Worm (Caenorhabditis elegans) whole organism, young adult: ENCODE measurements around the gene utp-20.

ENCODE experiments used
- B0261.1 ChIP-seq: sonication (generic microtip); optimal IDR thresholded peaks from 2 replicates; lab custom pipeline; 2016; ENCODE audit warnings: mild to moderate bottlenecking, missing genetic modification characterization, moderate library complexity, missing compliant biosample characterization
- B0336.3 ChIP-seq: fragments of 200-800 bp; sonication (Bioruptor generic); IDR thresholded peaks from 2 replicates; pipeline ENCODE4 v1.3.6; 2022; ENCODE audit warnings: missing genetic modification characterization, missing compliant biosample characterization
- F22D6.2 ChIP-seq: sonication (generic microtip); optimal IDR thresholded peaks from 2 replicates; lab custom pipeline; 2016; ENCODE audit warnings: mild to moderate bottlenecking, missing genetic modification characterization, missing compliant biosample characterization
- F23B12.7 ChIP-seq: sonication (generic microtip); optimal IDR thresholded peaks from 2 replicates; lab custom pipeline; 2017; ENCODE audit warnings: missing genetic modification characterization, mild to moderate bottlenecking, missing compliant biosample characterization, antibody characterized with exemption, moderate library complexity; ENCODE audit not compliant: insufficient read depth
- F52B5.7 ChIP-seq: sonication (generic microtip); optimal IDR thresholded peaks from 2 replicates; lab custom pipeline; 2016; ENCODE audit warnings: mild to moderate bottlenecking, missing genetic modification characterization, missing compliant biosample characterization
- K11D2.4 ChIP-seq: fragments of 200-800 bp; sonication (Bioruptor generic); IDR thresholded peaks from 2 replicates; pipeline ENCODE4 v1.3.6; 2022; ENCODE audit warnings: missing genetic modification reagents, missing genetic modification characterization, missing compliant biosample characterization
- T07F8.4 ChIP-seq: sonication (generic microtip); optimal IDR thresholded peaks from 2 replicates; lab custom pipeline; 2016; ENCODE audit warnings: mild to moderate bottlenecking, missing genetic modification characterization, moderate library complexity, missing compliant biosample characterization
- T26A5.8 ChIP-seq: sonication (generic microtip); optimal IDR thresholded peaks from 2 replicates; lab custom pipeline; 2016; ENCODE audit warnings: missing genetic modification characterization, missing compliant biosample characterization
- Y53F4B.3 ChIP-seq: fragments of 200-800 bp; sonication (Bioruptor generic); IDR thresholded peaks from 2 replicates; pipeline ENCODE4 v1.3.6; 2022; ENCODE audit warnings: missing genetic modification reagents, missing genetic modification characterization, missing compliant biosample characterization
- Y53G8AR.9 ChIP-seq: fragments of 200-800 bp; sonication (Bioruptor generic); conservative IDR thresholded peaks from 2 replicates; pipeline ENCODE4 v1.3.6; 2022; ENCODE audit warnings: missing genetic modification reagents, missing genetic modification characterization, missing compliant biosample characterization
- Y67H2A.10 ChIP-seq: fragments of 200-800 bp; sonication (Bioruptor generic); conservative IDR thresholded peaks from 2 replicates; pipeline ENCODE4 v1.3.6; 2022; ENCODE audit warnings: missing genetic modification reagents, missing genetic modification characterization, missing compliant biosample characterization
- Y95B8A.8 ChIP-seq: fragments of 200-800 bp; sonication (Bioruptor generic); IDR thresholded peaks from 2 replicates; pipeline ENCODE4 v1.3.6; 2022; ENCODE audit warnings: missing genetic modification reagents, missing genetic modification characterization, missing compliant biosample characterization
- atf-7 ChIP-seq: sonication (generic microtip); optimal IDR thresholded peaks from 2 replicates; lab custom pipeline; 2017; ENCODE audit warnings: mild to moderate bottlenecking, missing genetic modification characterization, missing compliant biosample characterization
- attf-3 ChIP-seq: fragments of 200-800 bp; sonication (Bioruptor generic); conservative IDR thresholded peaks from 2 replicates; pipeline ENCODE4 v1.3.6; 2022; ENCODE audit warnings: missing genetic modification reagents, missing genetic modification characterization, missing compliant biosample characterization
- ccch-3 ChIP-seq: fragments of 200-800 bp; sonication (Bioruptor generic); optimal IDR thresholded peaks from 2 replicates; lab custom pipeline; 2018; ENCODE audit warnings: mild to moderate bottlenecking, missing genetic modification characterization, missing compliant biosample characterization
- cebp-1 ChIP-seq, 2 experiments: fragments of 200-800 bp in 1 of 2; sonication (Bioruptor generic) in 1 of 2; sonication (generic microtip) in 1 of 2; IDR thresholded peaks in 1 of 2; optimal IDR thresholded peaks in 1 of 2; 2 replicates each; pipeline versions ENCODE4 v1.3.6 to Lab custom; 2017 to 2022; ENCODE audit warnings: missing compliant biosample characterization in 2 of 2, missing genetic modification characterization in 2 of 2, mild to moderate bottlenecking in 1 of 2, missing genetic modification reagents in 1 of 2, moderate library complexity in 1 of 2
- ceh-100 ChIP-seq: fragments of 200-800 bp; sonication (Bioruptor generic); IDR thresholded peaks from 2 replicates; pipeline ENCODE4 v1.3.6; 2022; ENCODE audit warnings: missing genetic modification reagents, missing genetic modification characterization, missing compliant biosample characterization
- ceh-58 ChIP-seq: fragments of 200-800 bp; sonication (Bioruptor generic); IDR thresholded peaks from 2 replicates; pipeline ENCODE4 v1.3.6; 2022; ENCODE audit warnings: missing genetic modification characterization, missing compliant biosample characterization
- chd-7 ChIP-seq: sonication (generic microtip); optimal IDR thresholded peaks from 2 replicates; lab custom pipeline; 2016; ENCODE audit warnings: mild to moderate bottlenecking, missing genetic modification characterization, moderate library complexity, missing compliant biosample characterization
- dox-1 ChIP-seq: fragments of 200-800 bp; sonication (Bioruptor generic); IDR thresholded peaks from 2 replicates; pipeline ENCODE4 v1.3.6; 2022; ENCODE audit warnings: missing genetic modification reagents, missing genetic modification characterization, missing compliant biosample characterization
- efl-1 ChIP-seq: fragments of 150-350 bp; optimal IDR thresholded peaks from 2 replicates; lab custom pipeline; 2014; ENCODE audit warnings: missing biosample characterization, missing genetic modification reagents, missing genetic modification characterization
- egrh-3 ChIP-seq: fragments of 200-800 bp; sonication (Bioruptor generic); IDR thresholded peaks from 2 replicates; pipeline ENCODE4 v1.3.6; 2022; ENCODE audit warnings: missing genetic modification reagents, missing genetic modification characterization, missing compliant biosample characterization
- ekl-4 ChIP-seq: fragments of 200-800 bp; sonication (Bioruptor generic); IDR thresholded peaks from 2 replicates; pipeline ENCODE4 v1.3.6; 2022; ENCODE audit warnings: missing genetic modification reagents, missing genetic modification characterization, missing compliant biosample characterization
- hmg-1.2 ChIP-seq: fragments of 200-800 bp; sonication (Bioruptor generic); IDR thresholded peaks from 2 replicates; pipeline ENCODE4 v1.3.6; 2022; ENCODE audit warnings: missing genetic modification reagents, missing genetic modification characterization, missing compliant biosample characterization
- hmg-20 ChIP-seq: fragments of 200-800 bp; sonication (Bioruptor generic); IDR thresholded peaks from 2 replicates; pipeline ENCODE4 v1.3.6; 2022; ENCODE audit warnings: missing genetic modification reagents, missing genetic modification characterization, missing compliant biosample characterization
- hrde-1 ChIP-seq: sonication (generic microtip); optimal IDR thresholded peaks from 2 replicates; lab custom pipeline; 2016; ENCODE audit warnings: missing genetic modification characterization, mild to moderate bottlenecking, missing compliant biosample characterization, moderate library complexity, missing genotype, missing genetic modification reagents, borderline replicate concordance
- let-607 ChIP-seq, 2 experiments: fragments of 200-800 bp in 1 of 2; sonication (Bioruptor generic) in 1 of 2; sonication (generic microtip) in 1 of 2; optimal IDR thresholded peaks; 2 replicates each; lab custom pipeline; 2016 to 2018; ENCODE audit warnings: mild to moderate bottlenecking in 2 of 2, missing compliant biosample characterization in 2 of 2, missing genetic modification characterization in 2 of 2, moderate library complexity in 2 of 2, missing genotype in 1 of 2
- lin-40 ChIP-seq: sonication (generic microtip); optimal IDR thresholded peaks from 2 replicates; lab custom pipeline; 2016; ENCODE audit warnings: missing genetic modification characterization, mild to moderate bottlenecking, missing compliant biosample characterization, missing genotype, missing genetic modification reagents
- madf-6 ChIP-seq: fragments of 200-800 bp; sonication (Bioruptor generic); IDR thresholded peaks from 2 replicates; pipeline ENCODE4 v1.3.6; 2022; ENCODE audit warnings: missing genetic modification reagents, missing genetic modification characterization, missing compliant biosample characterization
- madf-8 ChIP-seq: fragments of 200-800 bp; sonication (Bioruptor generic); conservative IDR thresholded peaks from 2 replicates; pipeline ENCODE4 v1.3.6; 2022; ENCODE audit warnings: missing genetic modification reagents, missing genetic modification characterization, missing compliant biosample characterization
- mes-4 ChIP-seq: sonication (generic microtip); optimal IDR thresholded peaks from 2 replicates; lab custom pipeline; 2016; ENCODE audit warnings: missing genotype, missing genetic modification characterization, missing compliant biosample characterization
- mxl-1 ChIP-seq: sonication (generic microtip); optimal IDR thresholded peaks from 2 replicates; lab custom pipeline; 2016; ENCODE audit warnings: missing genetic modification characterization, missing compliant biosample characterization
- nfya-1 ChIP-seq: sonication (generic microtip); optimal IDR thresholded peaks from 2 replicates; lab custom pipeline; 2017; ENCODE audit warnings: antibody characterized with exemption, missing compliant biosample characterization, missing genetic modification characterization, borderline replicate concordance; ENCODE audit not compliant: insufficient read depth
- nfyb-1 ChIP-seq: fragments of 200-800 bp; sonication (Bioruptor generic); IDR thresholded peaks from 2 replicates; pipeline ENCODE4 v1.3.6; 2022; ENCODE audit warnings: missing genetic modification reagents, missing genetic modification characterization, missing compliant biosample characterization
- nhr-179 ChIP-seq: sonication (generic microtip); optimal IDR thresholded peaks from 2 replicates; lab custom pipeline; 2016; ENCODE audit warnings: mild to moderate bottlenecking, missing genetic modification characterization, missing compliant biosample characterization
- nhr-90 ChIP-seq: sonication (generic microtip); optimal IDR thresholded peaks from 2 replicates; lab custom pipeline; 2016; ENCODE audit warnings: missing genotype, mild to moderate bottlenecking, missing genetic modification characterization, missing compliant biosample characterization
- snpc-3.4 ChIP-seq: sonication (generic microtip); optimal IDR thresholded peaks from 2 replicates; lab custom pipeline; 2017; ENCODE audit warnings: missing genetic modification characterization, mild to moderate bottlenecking, missing compliant biosample characterization, antibody characterized with exemption, moderate library complexity, missing genotype, missing genetic modification reagents
- somi-1 ChIP-seq: fragments of 200-800 bp; sonication (Bioruptor generic); optimal IDR thresholded peaks from 2 replicates; lab custom pipeline; 2018; ENCODE audit warnings: mild to moderate bottlenecking, missing genetic modification characterization, missing compliant biosample characterization
- sptf-2 ChIP-seq: fragments of 200-800 bp; sonication (Bioruptor generic); optimal IDR thresholded peaks from 2 replicates; lab custom pipeline; 2018; ENCODE audit warnings: mild to moderate bottlenecking, missing genetic modification characterization, missing compliant biosample characterization
- tbx-9 ChIP-seq: sonication (generic microtip); optimal IDR thresholded peaks from 2 replicates; lab custom pipeline; 2016; ENCODE audit warnings: borderline replicate concordance, missing genetic modification characterization, inconsistent platforms, missing compliant biosample characterization
- tlf-1 ChIP-seq: fragments of 200-800 bp; sonication (Bioruptor generic); optimal IDR thresholded peaks from 2 replicates; lab custom pipeline; 2018; ENCODE audit warnings: mild to moderate bottlenecking, missing genetic modification characterization, missing compliant biosample characterization
- ztf-26 ChIP-seq: sonication (generic microtip); optimal IDR thresholded peaks from 2 replicates; lab custom pipeline; 2017; ENCODE audit warnings: missing genetic modification characterization, missing compliant biosample characterization

The utp-20 gene

ce11 chrII:6591000-6591399 lies 54.8 kb downstream of the utp-20 start:
- TF ChIP-seq snpc-3.4 (tag; lab: Kevin White, UChicago) = no peak
- TF ChIP-seq K11D2.4 (GFP tag; lab: Robert Waterston, UW) = 0 out of 2 replicates have a peak, but pooled peaks have one; percentile 15
- no peak for TF ChIP-seq atf-7 (tag; lab: Kevin White, UChicago)
- no peak for TF ChIP-seq attf-3
- no peak for TF ChIP-seq madf-8 (GFP tag; lab: Robert Waterston, UW)
- 0 out of 2 replicates have a peak, but pooled peaks have one; percentile 33 for TF ChIP-seq madf-6 (GFP tag; lab: Robert Waterston, UW)
- no peak for TF ChIP-seq F22D6.2 (tag; lab: Kevin White, UChicago)
- TF ChIP-seq T26A5.8 = peak; percentile 54
- peak; percentile 21; the same call in 1 of the 2 replicates for TF ChIP-seq hmg-1.2 (GFP tag; lab: Robert Waterston, UW)
- 0 out of 2 replicates have a peak, but pooled peaks have one; percentile 9 for TF ChIP-seq dox-1 (GFP tag; lab: Robert Waterston, UW)
- no peak for TF ChIP-seq let-607 (tag; optimal IDR thresholded peaks at IDR 0.05; lab: Kevin White, UChicago)
- peak; percentile 15 for TF ChIP-seq nhr-90 (tag; lab: Kevin White, UChicago)
- TF ChIP-seq Y53G8AR.9 (GFP tag; lab: Robert Waterston, UW) = no peak
- TF ChIP-seq tlf-1 (GFP tag; lab: Kevin White, UChicago) = no peak
- TF ChIP-seq B0261.1 = no peak
- TF ChIP-seq ztf-26 = no peak
- TF ChIP-seq T07F8.4 (tag; lab: Kevin White, UChicago) = no peak
- no peak for TF ChIP-seq Y53F4B.3 (GFP tag; lab: Robert Waterston, UW)
- TF ChIP-seq F23B12.7 (tag; lab: Kevin White, UChicago) = no peak
- TF ChIP-seq tbx-9 (tag; lab: Kevin White, UChicago) = no peak
- TF ChIP-seq nfyb-1 (GFP tag; lab: Robert Waterston, UW) = peak; percentile 72; the same call in 1 of the 2 replicates
- 0 out of 2 replicates have a peak, but pooled peaks have one; percentile 27 for TF ChIP-seq ekl-4 (GFP tag; lab: Robert Waterston, UW)
- no peak for TF ChIP-seq sptf-2
- TF ChIP-seq B0336.3 = peak; percentile 55; the same call in 1 of the 2 replicates
- no peak for TF ChIP-seq mes-4 (tag; lab: Kevin White, UChicago)
- no peak for TF ChIP-seq ceh-100
- no peak for TF ChIP-seq somi-1 (GFP tag; lab: Kevin White, UChicago)
- TF ChIP-seq lin-40 (tag; lab: Kevin White, UChicago) = no peak
- no peak for TF ChIP-seq efl-1 (GFP tag; lab: Kevin White, UChicago)
- peak; percentile 42 for TF ChIP-seq F52B5.7 (tag; lab: Kevin White, UChicago)
- 0 out of 2 replicates have a peak, but pooled peaks have one; percentile 53 for TF ChIP-seq Y95B8A.8 (GFP tag; lab: Robert Waterston, UW)
- no peak for TF ChIP-seq egrh-3 (GFP tag; lab: Robert Waterston, UW)
- no peak for TF ChIP-seq chd-7
- peak; percentile 26 for TF ChIP-seq hrde-1 (tag; lab: Kevin White, UChicago)
- no peak for TF ChIP-seq Y67H2A.10 (GFP tag; lab: Robert Waterston, UW)
- TF ChIP-seq nfya-1 (tag; lab: Kevin White, UChicago) = no peak
- TF ChIP-seq nhr-179 (tag; lab: Kevin White, UChicago) = no peak
- no peak for TF ChIP-seq hmg-20
- TF ChIP-seq ccch-3 (GFP tag; lab: Kevin White, UChicago) = no peak
- peak; percentile 26 for TF ChIP-seq mxl-1 (tag; lab: Kevin White, UChicago)
- TF ChIP-seq ceh-58 (GFP tag; lab: Robert Waterston, UW) = no peak
- TF ChIP-seq cebp-1 (GFP tag; IDR thresholded peaks at IDR 0.05; lab: Robert Waterston, UW) = no peak
- TF ChIP-seq cebp-1 (tag; optimal IDR thresholded peaks at IDR 0.05; lab: Kevin White, UChicago) = peak; percentile 46
